Worm (Caenorhabditis elegans): Measurements from ENCODE around the gene T25F10.4.

DNA sequence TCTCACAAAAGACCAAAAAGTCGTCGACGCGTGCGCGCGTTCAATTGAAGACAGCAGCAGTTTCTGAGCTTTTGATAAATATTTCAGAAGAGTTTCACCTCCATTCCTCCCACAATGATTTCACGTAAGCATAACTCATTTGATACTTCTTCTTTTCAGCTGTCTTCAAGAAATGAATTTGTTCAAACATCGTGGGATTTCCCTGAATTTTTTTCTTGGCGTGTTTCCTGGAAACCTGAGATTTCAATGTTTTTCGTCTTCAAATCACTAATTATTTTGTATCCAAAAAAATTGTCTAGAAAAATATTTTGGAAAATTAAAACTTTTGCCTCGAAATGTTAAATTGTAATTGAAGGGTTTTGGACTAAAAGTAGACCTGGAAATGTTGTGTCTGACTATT is 16.2 kb upstream of the T25F10.4 start:
- TF ChIP-seq sptf-2 (GFP tag; optimal IDR thresholded peaks at IDR 0.05) (no peak), ceh-91 (GFP tag; IDR thresholded peaks at IDR 0.05) (no peak), gei-17 (GFP tag; optimal IDR thresholded peaks at IDR 0.05) (no peak), lin-35 (GFP tag; optimal IDR thresholded peaks at IDR 0.05) (no peak), ceh-79 (tag; optimal IDR thresholded peaks at IDR 0.05) (no peak), hmg-1.2 (GFP tag; IDR thresholded peaks at IDR 0.05) (no peak)
